Worm (Caenorhabditis elegans) whole organism, midembryonic: Measurements from ENCODE around the gene C05D12.7.
"Not testable (repeated sequence)": the region's sequence is repeated elsewhere in the genome, so short reads cannot be mapped to it uniquely, and the experiment has no call there.

Source experiments
- T22C8.4 ChIP-seq: fragments of 200-800 bp; sonication (Bioruptor generic); IDR thresholded peaks from 2 replicates; pipeline ENCODE4 v1.3.6; 2022; ENCODE audit warnings: missing genetic modification characterization, missing compliant biosample characterization
- cog-1 ChIP-seq: sonication (generic microtip); optimal IDR thresholded peaks from 2 replicates; lab custom pipeline; 2016; ENCODE audit warnings: missing genetic modification characterization, missing compliant biosample characterization
- flt-1 ChIP-seq: fragments of 200-800 bp; sonication (Bioruptor generic); IDR thresholded peaks from 2 replicates; pipeline ENCODE4 v1.3.6; 2022; ENCODE audit warnings: missing genetic modification characterization, missing compliant biosample characterization
- klf-2 ChIP-seq: fragments of 200-800 bp; sonication (Bioruptor generic); conservative IDR thresholded peaks from 2 replicates; pipeline ENCODE4 v1.3.6; 2022; ENCODE audit warnings: missing genetic modification reagents, missing genetic modification characterization, missing compliant biosample characterization
- med-1 ChIP-seq: sonication (generic microtip); optimal IDR thresholded peaks from 2 replicates; lab custom pipeline; 2017; ENCODE audit warnings: missing genetic modification characterization, mild to moderate bottlenecking, missing compliant biosample characterization, antibody characterized with exemption, missing genetic modification reagents; ENCODE audit not compliant: insufficient read depth
- ref-1 ChIP-seq: fragments of 200-800 bp; sonication (Bioruptor generic); conservative IDR thresholded peaks from 2 replicates; pipeline ENCODE4 v1.3.6; 2022; ENCODE audit warnings: missing genetic modification reagents, missing genetic modification characterization, missing compliant biosample characterization
- tab-1 ChIP-seq: fragments of 200-800 bp; sonication (Bioruptor generic); IDR thresholded peaks from 2 replicates; pipeline ENCODE4 v1.3.6; 2022; ENCODE audit warnings: missing genetic modification characterization, missing compliant biosample characterization
- ztf-23 ChIP-seq: fragments of 200-800 bp; sonication (Bioruptor generic); IDR thresholded peaks from 2 replicates; pipeline ENCODE4 v1.3.6; 2022; ENCODE audit warnings: missing genetic modification reagents, missing genetic modification characterization, missing compliant biosample characterization
- ztf-29 ChIP-seq: fragments of 200-800 bp; sonication (Bioruptor generic); IDR thresholded peaks from 2 replicates; pipeline ENCODE4 v1.3.6; 2022; ENCODE audit warnings: missing genetic modification reagents, missing genetic modification characterization, missing compliant biosample characterization

Gene C05D12.7

ce11 chrII:11424579-11425316, 14.9 kb downstream of the C05D12.7 start, which contains the start of gene C05D12.3:
C05D12.3 (plus strand) TSS chrII:11425266.
- TF ChIP-seq T22C8.4 (GFP tag; lab: Robert Waterston, UW) = no peak
- TF ChIP-seq ref-1 (GFP tag; lab: Robert Waterston, UW) = no peak
- TF ChIP-seq med-1 (GFP tag; lab: Kevin White, UChicago) = no peak
- TF ChIP-seq flt-1 (GFP tag; lab: Robert Waterston, UW) = no peak
- no peak for TF ChIP-seq cog-1 (tag; lab: Kevin White, UChicago)
- no peak for TF ChIP-seq tab-1 (GFP tag; lab: Robert Waterston, UW)
- no peak for TF ChIP-seq ztf-23 (GFP tag; lab: Robert Waterston, UW)
- TF ChIP-seq ztf-29 (GFP tag; lab: Robert Waterston, UW) = no peak
- no peak for TF ChIP-seq klf-2 (GFP tag; lab: Robert Waterston, UW)

- TF ChIP-seq cog-1 (tag; lab: Kevin White, UChicago) (no peak), T22C8.4 (GFP tag; lab: Robert Waterston, UW) (no peak), tab-1 (GFP tag; lab: Robert Waterston, UW) (no peak), ztf-29 (GFP tag; lab: Robert Waterston, UW) (no peak), ref-1 (GFP tag; lab: Robert Waterston, UW) (no peak), klf-2 (GFP tag; lab: Robert Waterston, UW) (no peak), ztf-23 (GFP tag; lab: Robert Waterston, UW) (no peak), flt-1 (GFP tag; lab: Robert Waterston, UW) (no peak), med-1 (GFP tag; lab: Kevin White, UChicago) (no peak)
Observed at ce11 chrII:11427322-11427721, 17.4 kb downstream of the C05D12.7 start.

DNA sequence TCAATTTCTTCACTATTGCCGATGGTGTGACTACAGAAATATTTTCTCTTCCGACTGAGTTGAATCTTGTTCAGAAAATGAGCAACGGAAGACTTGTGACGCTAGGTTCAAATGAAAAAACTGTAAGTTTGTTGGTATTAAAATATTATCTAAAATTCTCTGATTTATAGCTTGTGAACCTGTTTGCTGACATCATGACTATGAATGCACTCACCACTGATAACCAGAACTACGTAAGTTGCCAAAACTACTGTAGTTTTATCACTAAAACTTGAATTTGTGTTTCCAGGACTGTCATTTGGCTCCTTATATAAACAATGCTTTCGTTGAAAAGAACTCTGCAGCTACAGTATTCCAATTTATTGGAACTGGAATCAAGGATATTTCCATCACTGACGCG, 18.7 kb downstream of the C05D12.7 start:
- TF ChIP-seq ztf-23 (GFP tag; lab: Robert Waterston, UW) (no peak), med-1 (GFP tag; lab: Kevin White, UChicago) (no peak), ref-1 (GFP tag; lab: Robert Waterston, UW) (no peak), T22C8.4 (GFP tag; lab: Robert Waterston, UW) (no peak), tab-1 (GFP tag; lab: Robert Waterston, UW) (no peak), ztf-29 (GFP tag; lab: Robert Waterston, UW) (no peak), klf-2 (GFP tag; lab: Robert Waterston, UW) (no peak)

DNA sequence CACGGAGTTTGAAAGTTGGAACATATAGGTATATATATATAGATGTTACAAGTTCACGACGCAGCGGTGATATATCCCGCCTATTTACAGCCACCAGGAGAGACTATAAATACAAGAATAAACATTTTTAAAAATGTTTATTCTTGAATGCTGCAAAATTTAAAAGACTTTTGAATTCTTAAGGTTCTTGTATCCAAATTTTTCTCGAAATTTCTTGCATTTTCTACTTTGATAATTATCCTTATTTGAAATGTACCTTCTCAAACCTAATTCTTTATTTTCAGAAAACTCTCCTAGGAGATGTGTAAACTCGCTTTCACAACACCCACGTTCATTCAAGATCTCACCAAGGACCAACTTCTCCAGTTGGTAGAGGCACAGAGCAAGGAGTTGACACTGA, 21.7 kb downstream of the C05D12.7 start, which contains the start of gene C05D12.4:
TSS of gene C05D12.4 (plus strand) at position 301 of the 400 bp plus-strand sequence.
- TF ChIP-seq cog-1 (tag; lab: Kevin White, UChicago) = no peak
- no peak for TF ChIP-seq ztf-23 (GFP tag; lab: Robert Waterston, UW)
- TF ChIP-seq flt-1 (GFP tag; lab: Robert Waterston, UW) = no peak
- no peak for TF ChIP-seq klf-2 (GFP tag; lab: Robert Waterston, UW)
- TF ChIP-seq T22C8.4 (GFP tag; lab: Robert Waterston, UW) = no peak
- no peak for TF ChIP-seq tab-1 (GFP tag; lab: Robert Waterston, UW)
- no peak for TF ChIP-seq med-1 (GFP tag; lab: Kevin White, UChicago)
- no peak for TF ChIP-seq ztf-29 (GFP tag; lab: Robert Waterston, UW)
- no peak for TF ChIP-seq ref-1 (GFP tag; lab: Robert Waterston, UW)

DNA sequence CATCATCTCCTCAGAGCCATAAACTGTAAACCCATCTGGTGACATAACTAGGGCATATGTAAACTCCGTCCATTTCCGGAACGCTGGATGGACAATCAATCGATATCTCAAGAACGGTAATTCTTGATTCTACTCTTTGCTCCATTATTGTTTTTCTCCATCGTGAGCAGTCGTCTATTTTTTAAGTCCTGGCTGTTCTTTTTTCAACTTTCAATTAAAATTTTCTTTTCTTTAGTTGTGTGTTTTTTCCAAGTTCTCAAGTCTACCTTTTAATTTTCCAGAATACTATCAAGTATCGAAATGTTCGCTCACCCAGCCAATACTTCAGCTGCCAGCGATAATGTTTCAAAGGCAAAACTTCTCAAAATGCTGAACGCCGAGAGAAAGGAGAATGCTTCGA, 24.1 kb downstream of the C05D12.7 start, which contains the start of gene C05D12.5:
TSS of gene C05D12.5 (plus strand) at position 301 of the 400 bp plus-strand sequence.
- no peak for TF ChIP-seq klf-2 (GFP tag; lab: Robert Waterston, UW)
- no peak for TF ChIP-seq flt-1 (GFP tag; lab: Robert Waterston, UW)
- no peak for TF ChIP-seq tab-1 (GFP tag; lab: Robert Waterston, UW)
- TF ChIP-seq ztf-29 (GFP tag; lab: Robert Waterston, UW) = no peak
- TF ChIP-seq ref-1 (GFP tag; lab: Robert Waterston, UW) = no peak
- TF ChIP-seq cog-1 (tag; lab: Kevin White, UChicago) = no peak
- TF ChIP-seq ztf-23 (GFP tag; lab: Robert Waterston, UW) = no peak
- no peak for TF ChIP-seq T22C8.4 (GFP tag; lab: Robert Waterston, UW)
- no peak for TF ChIP-seq med-1 (GFP tag; lab: Kevin White, UChicago)

- TF ChIP-seq cog-1 (tag; lab: Kevin White, UChicago) = no peak
- no peak for TF ChIP-seq T22C8.4 (GFP tag; lab: Robert Waterston, UW)
- TF ChIP-seq klf-2 (GFP tag; lab: Robert Waterston, UW) = no peak
Observed at ce11 chrII:11438417-11438816, 28.5 kb downstream of the C05D12.7 start, which contains the start of gene vha-6. vha-6 (minus strand) TSS chrII:11438452.

DNA sequence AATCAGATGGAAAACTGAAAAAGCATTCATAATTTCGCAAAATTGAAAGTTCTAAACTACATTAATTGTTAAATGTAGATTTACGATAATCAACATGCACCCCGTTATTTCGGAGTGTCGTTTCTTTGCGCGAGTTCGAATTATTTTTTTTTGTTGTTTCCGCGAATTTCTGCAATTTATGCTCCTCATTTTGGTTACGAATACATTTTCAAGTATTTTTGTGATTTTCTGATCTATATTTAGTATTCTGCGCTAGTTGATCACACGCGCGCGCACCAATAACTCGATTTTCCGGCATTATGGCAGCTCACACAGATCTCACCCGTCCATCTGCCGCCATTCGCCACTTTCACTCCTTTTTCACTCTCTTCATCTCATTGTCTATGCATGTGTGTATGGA, 30.4 kb downstream of the C05D12.7 start, which contains the start of gene VW02B12L.2:
TSS of gene VW02B12L.2 (minus strand) at position 65 of the 400 bp plus-strand sequence.
- peak; percentile 16 for TF ChIP-seq cog-1 (tag; lab: Kevin White, UChicago)
- no peak for TF ChIP-seq ztf-23 (GFP tag; lab: Robert Waterston, UW)

DNA sequence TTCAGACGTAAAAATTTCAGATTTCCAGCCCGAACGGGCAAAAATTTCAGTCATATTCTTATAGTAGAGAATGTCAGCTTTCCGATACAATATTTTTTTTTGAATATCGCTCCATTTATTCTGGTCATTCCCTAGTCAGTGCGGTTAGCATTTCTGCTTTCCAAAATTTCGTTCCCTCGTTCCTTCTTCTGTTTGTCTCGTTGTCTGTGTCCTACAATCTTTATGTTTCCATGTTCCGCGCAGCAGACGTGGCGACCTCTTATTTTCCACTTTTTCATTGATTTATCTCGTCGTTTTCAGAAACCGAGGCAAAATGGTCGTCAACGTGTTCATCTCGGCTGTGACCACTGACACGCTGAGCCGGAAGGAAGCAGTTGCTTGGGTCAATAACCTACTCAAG, 32.5 kb downstream of the C05D12.7 start, which contains the start of gene ebp-2:
TSS of gene ebp-2 (plus strand) at position 301 of the 400 bp plus-strand sequence.
- TF ChIP-seq ztf-29 (GFP tag; lab: Robert Waterston, UW); cog-1 (tag; lab: Kevin White, UChicago); flt-1 (GFP tag; lab: Robert Waterston, UW): not testable (repeated sequence)

ce11 chrII:11443128-11443527, 33.2 kb downstream of the C05D12.7 start:
- no peak for TF ChIP-seq cog-1 (tag; lab: Kevin White, UChicago)
- TF ChIP-seq tab-1 (GFP tag; lab: Robert Waterston, UW) = no peak
- TF ChIP-seq ztf-29 (GFP tag; lab: Robert Waterston, UW) = no peak
- no peak for TF ChIP-seq klf-2 (GFP tag; lab: Robert Waterston, UW)
- no peak for TF ChIP-seq med-1 (GFP tag; lab: Kevin White, UChicago)
- TF ChIP-seq ref-1 (GFP tag; lab: Robert Waterston, UW) = no peak
- no peak for TF ChIP-seq T22C8.4 (GFP tag; lab: Robert Waterston, UW)
- TF ChIP-seq flt-1 (GFP tag; lab: Robert Waterston, UW) = no peak
- TF ChIP-seq ztf-23 (GFP tag; lab: Robert Waterston, UW) = no peak
